Worm (Caenorhabditis elegans) whole organism, mixed stage, embryonic: Measurements from ENCODE around the gene spin-1.

ENCODE experiments used
- bed-3 ChIP-seq: fragments of 200-800 bp; sonication (Bioruptor generic); optimal IDR thresholded peaks from 3 replicates; lab custom pipeline; 2018; ENCODE audit warnings: mild to moderate bottlenecking, missing genetic modification characterization, moderate library complexity, missing compliant biosample characterization
- ceh-39 ChIP-seq: fragments of 150-350 bp; optimal IDR thresholded peaks from 2 replicates; lab custom pipeline; 2014; ENCODE audit warnings: missing biosample characterization, missing genetic modification characterization
- ceh-43 ChIP-seq: fragments of 200-800 bp; sonication (Bioruptor generic); optimal IDR thresholded peaks from 2 replicates; lab custom pipeline; 2018; ENCODE audit warnings: mild to moderate bottlenecking, missing genetic modification characterization, moderate library complexity, missing compliant biosample characterization
- ceh-83 ChIP-seq: fragments of 200-800 bp; sonication (Bioruptor generic); optimal IDR thresholded peaks from 2 replicates; lab custom pipeline; 2018; ENCODE audit warnings: mild to moderate bottlenecking, missing genetic modification characterization, missing compliant biosample characterization
- ces-1 ChIP-seq: fragments of 150-350 bp; optimal IDR thresholded peaks from 2 replicates; lab custom pipeline; 2014; ENCODE audit warnings: missing biosample characterization, missing genetic modification reagents, missing genetic modification characterization
- drap-1 ChIP-seq: fragments of 200-800 bp; sonication (Bioruptor generic); optimal IDR thresholded peaks from 3 replicates; lab custom pipeline; 2018; ENCODE audit warnings: mild to moderate bottlenecking, missing genetic modification characterization, missing compliant biosample characterization
- elt-1 ChIP-seq: sonication (generic microtip); optimal IDR thresholded peaks from 2 replicates; lab custom pipeline; 2017; ENCODE audit warnings: missing genetic modification characterization, mild to moderate bottlenecking, missing compliant biosample characterization, antibody characterized with exemption, moderate library complexity, borderline replicate concordance; ENCODE audit not compliant: insufficient read depth
- elt-3 ChIP-seq: fragments of 150-350 bp; optimal IDR thresholded peaks from 2 replicates; lab custom pipeline; 2014; ENCODE audit warnings: missing biosample characterization, missing genetic modification characterization
- flh-1 ChIP-seq: fragments of 200-800 bp; sonication (Bioruptor generic); optimal IDR thresholded peaks from 2 replicates; lab custom pipeline; 2018; ENCODE audit warnings: mild to moderate bottlenecking, missing genetic modification characterization, moderate library complexity, missing compliant biosample characterization
- hlh-1 ChIP-seq: fragments of 150-350 bp; optimal IDR thresholded peaks from 2 replicates; lab custom pipeline; 2014; ENCODE audit warnings: missing biosample characterization, missing genetic modification reagents, missing genetic modification characterization
- lin-13 ChIP-seq: fragments of 150-350 bp; optimal IDR thresholded peaks from 2 replicates; lab custom pipeline; 2014; ENCODE audit warnings: missing biosample characterization, missing genetic modification characterization
- lsy-2 ChIP-seq: fragments of 150-350 bp; optimal IDR thresholded peaks from 2 replicates; lab custom pipeline; 2014; ENCODE audit warnings: missing biosample characterization, missing genetic modification characterization
- mep-1 ChIP-seq: fragments of 150-350 bp; optimal IDR thresholded peaks from 2 replicates; lab custom pipeline; 2017; ENCODE audit warnings: missing biosample characterization, missing genetic modification reagents, missing genetic modification characterization, inconsistent platforms
- mls-2 ChIP-seq: sonication (generic microtip); optimal IDR thresholded peaks from 2 replicates; lab custom pipeline; 2016; ENCODE audit warnings: mild to moderate bottlenecking, missing genetic modification characterization, moderate library complexity, missing compliant biosample characterization
- nhr-12 ChIP-seq: fragments of 150-350 bp; optimal IDR thresholded peaks from 2 replicates; lab custom pipeline; 2014; ENCODE audit warnings: missing biosample characterization, missing genetic modification characterization
- nhr-2 ChIP-seq: fragments of 150-350 bp; optimal IDR thresholded peaks from 2 replicates; lab custom pipeline; 2014; ENCODE audit warnings: missing biosample characterization, missing genetic modification characterization
- nhr-237 ChIP-seq: fragments of 150-350 bp; optimal IDR thresholded peaks from 2 replicates; lab custom pipeline; 2014; ENCODE audit warnings: missing biosample characterization, missing genetic modification characterization
- nhr-28 ChIP-seq: fragments of 150-350 bp; optimal IDR thresholded peaks from 2 replicates; lab custom pipeline; 2014; ENCODE audit warnings: missing biosample characterization, missing genetic modification characterization
- nhr-76 ChIP-seq: sonication (generic microtip); optimal IDR thresholded peaks from 2 replicates; lab custom pipeline; 2017; ENCODE audit warnings: missing biosample characterization, missing genetic modification characterization
- pha-4 ChIP-seq: fragments of 150-350 bp; optimal IDR thresholded peaks from 2 replicates; lab custom pipeline; 2018; ENCODE audit warnings: missing biosample characterization, missing genetic modification reagents, missing genetic modification characterization
- snpc-4 ChIP-seq: fragments of 150-350 bp; optimal IDR thresholded peaks from 2 replicates; lab custom pipeline; 2014; ENCODE audit warnings: missing biosample characterization, missing genetic modification characterization
- sptf-1 ChIP-seq: sonication (generic microtip); optimal IDR thresholded peaks from 2 replicates; lab custom pipeline; 2017; ENCODE audit warnings: mild to moderate bottlenecking, missing genetic modification characterization, moderate library complexity, missing compliant biosample characterization
- tbx-8 ChIP-seq: fragments of 200-800 bp; sonication (Bioruptor generic); optimal IDR thresholded peaks from 2 replicates; lab custom pipeline; 2018; ENCODE audit warnings: mild to moderate bottlenecking, missing genetic modification characterization, moderate library complexity, missing compliant biosample characterization
- unc-120 ChIP-seq: sonication (generic microtip); optimal IDR thresholded peaks from 2 replicates; lab custom pipeline; 2017; ENCODE audit warnings: missing genetic modification characterization, missing compliant biosample characterization; ENCODE audit not compliant: poor library complexity, severe bottlenecking
- unc-39 ChIP-seq: fragments of 150-350 bp; optimal IDR thresholded peaks from 2 replicates; lab custom pipeline; 2014; ENCODE audit warnings: missing biosample characterization, missing genetic modification characterization
- unc-62 ChIP-seq: fragments of 150-350 bp; optimal IDR thresholded peaks from 2 replicates; lab custom pipeline; 2014; ENCODE audit warnings: missing biosample characterization, missing genetic modification reagents, missing genetic modification characterization
- zip-8 ChIP-seq: fragments of 150-350 bp; optimal IDR thresholded peaks from 2 replicates; lab custom pipeline; 2014; ENCODE audit warnings: missing biosample characterization, missing genetic modification characterization

The spin-1 gene

DNA sequence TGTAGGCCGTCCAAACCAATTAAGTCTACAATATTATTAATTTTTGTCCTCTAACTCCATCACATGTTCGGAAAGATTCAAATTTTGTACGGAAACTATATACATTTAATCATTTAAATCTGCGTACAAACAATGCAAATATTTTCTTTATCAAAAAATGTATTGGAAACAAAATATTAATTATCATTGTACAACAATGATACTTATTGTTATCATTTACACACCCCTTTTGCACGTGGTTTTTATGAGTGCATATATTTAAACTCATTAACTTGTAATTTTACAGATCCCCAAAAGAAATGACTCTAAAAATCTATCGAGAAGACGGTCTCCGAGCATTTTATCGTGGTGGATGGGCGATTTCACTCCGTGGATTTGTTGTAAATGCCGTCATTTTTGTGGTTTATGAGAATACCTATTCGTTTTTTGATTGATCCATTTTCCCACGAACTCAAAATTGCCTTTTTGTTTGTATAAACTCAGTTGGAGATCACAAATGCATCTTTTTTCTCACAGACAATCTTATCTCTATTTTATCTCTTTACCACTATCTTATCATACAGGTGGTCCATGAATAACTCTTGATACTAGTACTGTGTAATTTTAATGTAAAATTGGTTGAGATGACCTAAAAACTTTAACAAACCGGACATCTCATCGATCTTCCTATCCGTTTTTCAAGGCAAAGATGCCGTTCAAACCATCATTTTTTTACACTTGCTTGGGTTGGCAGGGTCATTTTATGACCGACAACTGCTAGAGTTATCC is 28.7 kb upstream of the spin-1 start:
- TF ChIP-seq unc-62 (GFP tag; lab: Kevin White, UChicago) = no peak
- no peak for TF ChIP-seq ceh-43 (GFP tag; lab: Kevin White, UChicago)
- peak; percentile 67 for TF ChIP-seq hlh-1 (tag; lab: Kevin White, UChicago)
- TF ChIP-seq, all 35 proteins: peak for 1

DNA sequence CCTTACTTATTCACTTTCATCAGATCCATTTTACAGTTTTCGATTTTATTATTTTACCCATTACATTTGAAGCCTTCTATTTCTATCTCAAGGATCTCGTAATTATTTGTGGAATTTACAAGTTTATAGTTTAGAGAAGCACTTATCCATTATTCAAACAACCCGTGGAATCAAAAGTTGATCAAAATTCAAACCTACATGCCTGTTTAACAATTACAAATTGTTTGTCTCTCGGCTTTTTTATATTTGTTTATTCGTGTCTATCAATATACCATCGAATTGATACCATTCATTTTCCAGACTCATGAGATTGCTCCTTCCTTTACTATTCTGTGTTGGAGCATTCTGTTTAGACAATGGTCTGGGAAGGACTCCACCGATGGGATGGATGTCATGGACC is 27.9 kb upstream of the spin-1 start, which contains the start of gene gana-1:
gana-1 (plus strand) TSS at position 301 of the 400 bp plus-strand sequence.
- TF ChIP-seq ceh-43 (GFP tag; lab: Kevin White, UChicago) = no peak
- no peak for TF ChIP-seq ces-1 (GFP tag; lab: Kevin White, UChicago)
- no peak for TF ChIP-seq drap-1 (GFP tag; lab: Kevin White, UChicago)
- TF ChIP-seq unc-62 (GFP tag; lab: Kevin White, UChicago) = no peak
- no peak for TF ChIP-seq tbx-8 (GFP tag; lab: Kevin White, UChicago)
- no peak for TF ChIP-seq mep-1 (tag; lab: Kevin White, UChicago)
- no peak for TF ChIP-seq ceh-83 (GFP tag; lab: Kevin White, UChicago)
- TF ChIP-seq snpc-4 (tag; lab: Kevin White, UChicago) = no peak
- no peak for TF ChIP-seq flh-1 (GFP tag; lab: Kevin White, UChicago)
- no peak for TF ChIP-seq lsy-2 (tag; lab: Kevin White, UChicago)
- TF ChIP-seq mls-2 = no peak
- TF ChIP-seq lin-13 (tag; lab: Kevin White, UChicago) = no peak
- no peak for TF ChIP-seq nhr-76 (tag; lab: Kevin White, UChicago)
- TF ChIP-seq elt-3 = no peak
- TF ChIP-seq nhr-28 = no peak
- TF ChIP-seq nhr-12 (tag; lab: Kevin White, UChicago) = no peak
- TF ChIP-seq, all 35 proteins: peak for 0

DNA sequence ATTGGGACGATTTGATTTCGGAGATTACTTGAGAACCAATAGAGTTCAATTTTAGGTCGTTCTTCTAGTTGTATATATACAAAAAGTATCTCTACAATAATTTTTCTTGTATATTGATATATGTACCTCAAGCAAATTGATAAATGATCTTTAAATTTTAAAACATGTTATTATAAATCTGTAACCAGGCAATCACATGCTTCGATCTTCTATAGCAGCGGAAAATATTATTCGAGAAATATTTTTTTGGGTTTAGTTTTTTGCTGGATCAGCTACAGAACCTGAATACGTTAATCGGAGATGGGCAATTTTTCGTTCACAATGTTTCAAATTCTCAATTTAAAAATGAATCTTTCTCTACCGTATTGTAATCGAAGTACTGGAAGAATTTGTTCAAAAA is 26.0 kb upstream of the spin-1 start, which contains the start of gene R07B7.12:
R07B7.12 (plus strand) TSS at position 301 of the 400 bp plus-strand sequence.
- no peak for TF ChIP-seq nhr-12 (tag; lab: Kevin White, UChicago)
- TF ChIP-seq unc-62 (GFP tag; lab: Kevin White, UChicago) = no peak
- no peak for TF ChIP-seq zip-8 (tag; lab: Kevin White, UChicago)
- no peak for TF ChIP-seq ceh-83 (GFP tag; lab: Kevin White, UChicago)
- TF ChIP-seq sptf-1 (tag; lab: Kevin White, UChicago) = no peak
- no peak for TF ChIP-seq tbx-8 (GFP tag; lab: Kevin White, UChicago)
- TF ChIP-seq, all 35 proteins: peak for 0

DNA sequence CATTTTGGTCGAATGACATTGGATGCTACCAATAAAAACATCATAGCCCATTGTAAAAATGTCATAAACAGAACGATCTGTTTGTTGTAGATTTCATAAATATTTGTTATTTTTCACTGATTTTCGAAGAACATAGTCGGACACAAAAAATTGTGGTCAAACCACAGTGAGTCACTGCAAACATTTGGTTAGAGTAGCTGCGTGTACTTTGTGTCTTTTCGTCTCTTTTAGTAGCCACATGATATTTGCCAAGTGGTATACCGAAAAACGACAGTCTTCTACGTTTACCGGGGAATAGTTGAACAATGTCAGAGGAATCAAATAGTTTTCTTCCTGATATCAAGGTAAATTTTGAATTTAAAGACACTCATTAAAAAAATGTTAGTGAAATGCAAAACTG is 23.0 kb upstream of the spin-1 start, which contains the start of gene nhr-206:
nhr-206 (plus strand) TSS at position 248 of the 400 bp plus-strand sequence.
- TF ChIP-seq ceh-83 (GFP tag; lab: Kevin White, UChicago) (no peak), unc-120 (tag; lab: Kevin White, UChicago) (no peak), nhr-2 (no peak), lin-13 (tag; lab: Kevin White, UChicago) (no peak), ceh-39 (tag; lab: Kevin White, UChicago) (no peak), ceh-43 (GFP tag; lab: Kevin White, UChicago) (no peak), nhr-28 (no peak), mls-2 (no peak), ces-1 (GFP tag; lab: Kevin White, UChicago) (no peak), snpc-4 (tag; lab: Kevin White, UChicago) (no peak), drap-1 (GFP tag; lab: Kevin White, UChicago) (no peak), nhr-237 (tag; lab: Kevin White, UChicago) (no peak), lsy-2 (tag; lab: Kevin White, UChicago) (no peak), tbx-8 (GFP tag; lab: Kevin White, UChicago) (no peak), flh-1 (GFP tag; lab: Kevin White, UChicago) (no peak), sptf-1 (tag; lab: Kevin White, UChicago) (no peak), bed-3 (GFP tag; lab: Kevin White, UChicago) (no peak), unc-62 (GFP tag; lab: Kevin White, UChicago) (no peak), nhr-12 (tag; lab: Kevin White, UChicago) (no peak), pha-4 (tag; lab: Kevin White, UChicago) (no peak)

- TF ChIP-seq elt-1 (tag; lab: Kevin White, UChicago) = peak; percentile 42
- no peak for TF ChIP-seq unc-39 (tag; lab: Kevin White, UChicago)
- no peak for TF ChIP-seq nhr-76 (tag; lab: Kevin White, UChicago)
- no peak for TF ChIP-seq unc-62 (GFP tag; lab: Kevin White, UChicago)
Observed at ce11 chrV:12094030-12094429, 20.8 kb upstream of the spin-1 start, which contains the start of gene nhr-208. Gene nhr-208, plus strand, starts transcription at chrV:12094317.
